In the genomic region with DNA sequence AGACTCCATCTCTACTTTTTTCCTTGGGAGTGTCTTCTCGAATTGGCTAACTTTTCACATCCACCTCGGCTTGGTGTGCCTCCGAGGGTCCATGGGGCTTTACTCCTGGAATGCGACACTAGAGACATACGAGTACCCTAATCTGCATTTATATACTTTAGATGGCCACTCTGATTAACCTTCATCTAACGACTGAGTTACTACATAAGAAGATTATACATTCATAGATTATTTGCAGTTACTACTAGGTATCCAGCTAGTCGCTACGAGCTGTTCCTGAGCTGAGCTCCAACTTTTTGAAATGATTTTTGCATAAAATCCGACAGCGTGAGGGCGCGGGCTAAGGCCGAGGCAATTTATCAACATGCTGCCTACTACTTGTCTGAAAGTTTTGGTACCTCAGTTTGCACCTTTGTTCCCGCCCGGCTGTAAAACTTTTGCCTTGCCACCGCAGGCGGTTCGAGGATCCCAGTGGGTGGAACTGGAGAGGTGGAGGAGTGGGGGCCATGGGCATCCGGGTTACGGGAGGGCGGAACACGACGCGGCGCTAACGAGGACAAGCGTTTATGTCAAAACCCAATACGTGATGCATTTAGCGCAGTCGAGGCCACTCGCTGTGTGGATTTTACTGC, we compare ENCODE assay signal across 4 fruit fly cellular contexts.
A peak's percentile ranks its signal among the peaks of the same experiment; 100 is the strongest.
TF ChIP-seq lines count a peak whose summit lies in the region.

No protein-coding gene starts in this region.

- TF ChIP-seq CTCF in whole organism, embryonic (GFP tag; optimal IDR thresholded peaks at IDR 0.05; lab: Kevin White, UChicago), result no peak

TF ChIP-seq in whole organism, embryonic, 481 proteins besides CTCF, POLR2A, EP300 and RAD21:
- TF ChIP-seq Med (GFP tag; lab: Kevin White, UChicago), result peak; percentile 63
- 0 out of 3 replicates have a peak, but pooled peaks have one; percentile 29 for TF ChIP-seq CG11093 (GFP tag; IDR thresholded peaks at IDR 0.05; lab: Robert Waterston, UW)
- no peak for TF ChIP-seq gt (GFP tag; IDR thresholded peaks at IDR 0.05; lab: Robert Waterston, UW)
- peak; percentile 71 for TF ChIP-seq Ets65A (GFP tag; lab: Kevin White, UChicago)
TF ChIP-seq in whole organism, embryonic: peak in this region for 3.

TF ChIP-seq in whole organism, prepupa, 60 proteins besides CTCF, POLR2A, EP300 and RAD21 (continues in another document):
- TF ChIP-seq salr (GFP tag; optimal IDR thresholded peaks at IDR 0.05; lab: Kevin White, UChicago) (no peak), spab (GFP tag; optimal IDR thresholded peaks at IDR 0.05; lab: Kevin White, UChicago) (no peak), pdm3 (GFP tag; optimal IDR thresholded peaks at IDR 0.05; lab: Kevin White, UChicago) (peak; percentile 25), Sox15 (GFP tag; optimal IDR thresholded peaks at IDR 0.05; lab: Kevin White, UChicago) (no peak), CG31627 (GFP tag; optimal IDR thresholded peaks at IDR 0.05; lab: Kevin White, UChicago) (peak; percentile 27), CG15336 (GFP tag; IDR thresholded peaks at IDR 0.05; lab: Robert Waterston, UW) (no peak), topi (GFP tag; optimal IDR thresholded peaks at IDR 0.05; lab: Kevin White, UChicago) (peak; percentile 57), CG9139 (GFP tag; optimal IDR thresholded peaks at IDR 0.05; lab: Kevin White, UChicago) (no peak), Eip75B (GFP tag; optimal IDR thresholded peaks at IDR 0.05; lab: Kevin White, UChicago) (no peak), CG11294 (GFP tag; IDR thresholded peaks at IDR 0.05; lab: Robert Waterston, UW) (no peak), CG10669 (GFP tag; optimal IDR thresholded peaks at IDR 0.05; lab: Kevin White, UChicago) (no peak), Hr38 (GFP tag; optimal IDR thresholded peaks at IDR 0.05; lab: Kevin White, UChicago) (no peak), CG10631 (GFP tag; optimal IDR thresholded peaks at IDR 0.05; lab: Kevin White, UChicago) (peak; percentile 18), fd85E (GFP tag; optimal IDR thresholded peaks at IDR 0.05; lab: Kevin White, UChicago) (no peak), CG34406 (GFP tag; optimal IDR thresholded peaks at IDR 0.05; lab: Kevin White, UChicago) (no peak), lz (GFP tag; optimal IDR thresholded peaks at IDR 0.05; lab: Kevin White, UChicago) (peak; percentile 44), dac (GFP tag; optimal IDR thresholded peaks at IDR 0.05; lab: Kevin White, UChicago) (no peak), Sox14 (GFP tag; optimal IDR thresholded peaks at IDR 0.05; lab: Kevin White, UChicago) (peak; percentile 31), CG8319 (GFP tag; optimal IDR thresholded peaks at IDR 0.05; lab: Kevin White, UChicago) (no peak), Blimp-1 (GFP tag; optimal IDR thresholded peaks at IDR 0.05; lab: Kevin White, UChicago) (no peak), svp (GFP tag; lab: Kevin White, UChicago) (peak; percentile 77), CG1621 (tag; optimal IDR thresholded peaks at IDR 0.05; lab: Kevin White, UChicago) (no peak), Lpt (GFP tag; optimal IDR thresholded peaks at IDR 0.05; lab: Kevin White, UChicago) (no peak), CG8632 (GFP tag; optimal IDR thresholded peaks at IDR 0.05; lab: Kevin White, UChicago) (peak; percentile 11), Hr4 (GFP tag; optimal IDR thresholded peaks at IDR 0.05; lab: Kevin White, UChicago) (no peak), CG6276 (GFP tag; optimal IDR thresholded peaks at IDR 0.05; lab: Kevin White, UChicago) (no peak), cyc (GFP tag; optimal IDR thresholded peaks at IDR 0.05; lab: Kevin White, UChicago) (no peak), Smox (GFP tag; optimal IDR thresholded peaks at IDR 0.05; lab: Kevin White, UChicago) (peak; percentile 3)

TF ChIP-seq in whole organism, pupa, 21 proteins besides CTCF, POLR2A, EP300 and RAD21:
- TF ChIP-seq CG9948 (tag; optimal IDR thresholded peaks at IDR 0.05; lab: Kevin White, UChicago) (peak; percentile 7), CG15710 (tag; optimal IDR thresholded peaks at IDR 0.05; lab: Kevin White, UChicago) (peak; percentile 11), CG17806 (tag; optimal IDR thresholded peaks at IDR 0.05; lab: Kevin White, UChicago) (peak; percentile 3), Pif1A (GFP tag; optimal IDR thresholded peaks at IDR 0.05; lab: Kevin White, UChicago) (peak; percentile 42), CG13204 (GFP tag; optimal IDR thresholded peaks at IDR 0.05; lab: Kevin White, UChicago) (no peak), D1 (tag; optimal IDR thresholded peaks at IDR 0.05; lab: Kevin White, UChicago) (no peak)

TF ChIP-seq in whole organism, wandering third instar larva, 38 proteins besides CTCF, POLR2A, EP300 and RAD21:
- TF ChIP-seq fru (GFP tag; optimal IDR thresholded peaks at IDR 0.05; lab: Kevin White, UChicago) (peak; percentile 36), woc (GFP tag; optimal IDR thresholded peaks at IDR 0.05; lab: Kevin White, UChicago) (no peak), Jra (GFP tag; optimal IDR thresholded peaks at IDR 0.05; lab: Kevin White, UChicago) (no peak), br (GFP tag; optimal IDR thresholded peaks at IDR 0.05; lab: Kevin White, UChicago) (peak; percentile 22), psq (GFP tag; optimal IDR thresholded peaks at IDR 0.05; lab: Kevin White, UChicago) (no peak), brk (GFP tag; optimal IDR thresholded peaks at IDR 0.05; lab: Kevin White, UChicago) (no peak), foxo (GFP tag; optimal IDR thresholded peaks at IDR 0.05; lab: Kevin White, UChicago) (peak in 1 of 2 experiments; percentile 0)
TF ChIP-seq in whole organism, wandering third instar larva: peak in this region for 3.

Comparison
In these comparisons a context has a peak if more than half of its experiments do, and no peak if none do; other contexts are left out.
1. Of the 7 proteins assayed by ChIP-seq in both whole organism, embryonic and whole organism, prepupa: peak only in whole organism, embryonic: none; only in whole organism, prepupa: Hr39 and Sox102F; in both: none; in neither: 5.